Fruit fly (Drosophila melanogaster) whole organism, prepupa: ENCODE data around the gene pins.

Experiments
- Blimp-1 ChIP-seq: fragments of 200-800 bp; sonication (Bioruptor generic); optimal IDR thresholded peaks from 3 replicates; lab custom pipeline; 2017; ENCODE audit warnings: missing biosample characterization, missing genetic modification characterization, mild to moderate bottlenecking, moderate library complexity, missing genetic modification reagents
- CG10631 ChIP-seq: fragments of 200-800 bp; sonication (Bioruptor generic); optimal IDR thresholded peaks from 2 replicates; lab custom pipeline; 2016; ENCODE audit warnings: missing biosample characterization, missing genetic modification characterization
- CG11294 ChIP-seq: fragments of 200-800 bp; sonication (Bioruptor generic); IDR thresholded peaks from 2 replicates; pipeline ENCODE4 v1.3.6; 2022; ENCODE audit warnings: missing biosample characterization, missing genetic modification characterization
- CG11762 ChIP-seq: fragments of 200-800 bp; sonication (Bioruptor generic); optimal IDR thresholded peaks from 3 replicates; lab custom pipeline; 2016; ENCODE audit warnings: missing biosample characterization, missing genetic modification characterization; ENCODE audit not compliant: insufficient read depth
- CG11902 ChIP-seq: fragments of 200-800 bp; sonication (Bioruptor generic); optimal IDR thresholded peaks from 3 replicates; lab custom pipeline; 2016; ENCODE audit warnings: missing biosample characterization, missing genetic modification characterization
- CG15336 ChIP-seq: fragments of 200-800 bp; sonication (Bioruptor generic); IDR thresholded peaks from 2 replicates; pipeline ENCODE4 v1.3.6; 2022; ENCODE audit warnings: missing biosample characterization, missing genetic modification characterization
- CG1621 ChIP-seq: fragments of 200-800 bp; sonication (Bioruptor generic); optimal IDR thresholded peaks from 3 replicates; lab custom pipeline; 2018; ENCODE audit warnings: missing biosample characterization, mild to moderate bottlenecking, missing genetic modification characterization
- CG16779 ChIP-seq: fragments of 200-800 bp; sonication (Bioruptor generic); optimal IDR thresholded peaks from 3 replicates; lab custom pipeline; 2017; ENCODE audit warnings: missing biosample characterization, mild to moderate bottlenecking, missing genetic modification characterization
- CG3032 ChIP-seq: fragments of 200-800 bp; optimal IDR thresholded peaks from 2 replicates; lab custom pipeline; 2019; ENCODE audit warnings: missing biosample characterization, mild to moderate bottlenecking, missing genetic modification characterization, moderate library complexity
- CG31627 ChIP-seq: fragments of 200-800 bp; sonication (Bioruptor generic); optimal IDR thresholded peaks from 3 replicates; lab custom pipeline; 2016; ENCODE audit warnings: missing biosample characterization, missing genetic modification characterization
- CG34406 ChIP-seq: fragments of 200-800 bp; sonication (Bioruptor generic); optimal IDR thresholded peaks from 3 replicates; lab custom pipeline; 2016; ENCODE audit warnings: missing biosample characterization, missing genetic modification characterization
- CG3919 ChIP-seq: fragments of 200-800 bp; sonication (Bioruptor generic); optimal IDR thresholded peaks from 3 replicates; lab custom pipeline; 2016; ENCODE audit warnings: missing biosample characterization, missing genetic modification characterization
- CG4318 ChIP-seq: fragments of 200-800 bp; sonication (Bioruptor generic); optimal IDR thresholded peaks from 3 replicates; lab custom pipeline; 2017; ENCODE audit warnings: missing biosample characterization, mild to moderate bottlenecking, missing genetic modification characterization
- CG6163 ChIP-seq: fragments of 200-800 bp; sonication (Bioruptor generic); IDR thresholded peaks from 3 replicates; pipeline ENCODE4 v1.3.6; 2022; ENCODE audit warnings: missing biosample characterization, missing genetic modification characterization
- CG6276 ChIP-seq: fragments of 200-800 bp; sonication (Bioruptor generic); optimal IDR thresholded peaks from 2 replicates; lab custom pipeline; 2017; ENCODE audit warnings: missing biosample characterization, mild to moderate bottlenecking, missing genetic modification characterization
- CG6792 ChIP-seq: fragments of 200-800 bp; sonication (Bioruptor generic); optimal IDR thresholded peaks from 3 replicates; lab custom pipeline; 2016; ENCODE audit warnings: missing biosample characterization, missing genetic modification characterization
- CG6808 ChIP-seq: fragments of 200-800 bp; sonication (Bioruptor generic); optimal IDR thresholded peaks from 3 replicates; lab custom pipeline; 2017; ENCODE audit warnings: missing biosample characterization, missing genetic modification characterization, mild to moderate bottlenecking, moderate library complexity, missing genetic modification reagents
- CG7368 ChIP-seq: fragments of 200-800 bp; sonication (Bioruptor generic); optimal IDR thresholded peaks from 3 replicates; lab custom pipeline; 2016; ENCODE audit warnings: missing biosample characterization, missing genetic modification characterization
- CG8119 ChIP-seq: fragments of 200-800 bp; sonication (Bioruptor generic); IDR thresholded peaks from 3 replicates; pipeline ENCODE4 v1.3.6; 2022; ENCODE audit warnings: missing biosample characterization, missing genetic modification characterization
- CG8319 ChIP-seq: fragments of 200-800 bp; sonication (Bioruptor generic); optimal IDR thresholded peaks from 3 replicates; lab custom pipeline; 2016; ENCODE audit warnings: missing biosample characterization, missing genetic modification characterization
- CG8632 ChIP-seq: fragments of 200-800 bp; sonication (Bioruptor generic); optimal IDR thresholded peaks from 3 replicates; lab custom pipeline; 2016; ENCODE audit warnings: missing biosample characterization, missing genetic modification characterization
- CG9139 ChIP-seq: fragments of 200-800 bp; sonication (Bioruptor generic); optimal IDR thresholded peaks from 3 replicates; lab custom pipeline; 2017; ENCODE audit warnings: missing biosample characterization, mild to moderate bottlenecking, missing genetic modification characterization
- Eip75B ChIP-seq: fragments of 200-800 bp; sonication (Bioruptor generic); optimal IDR thresholded peaks from 3 replicates; lab custom pipeline; 2016; ENCODE audit warnings: missing biosample characterization, missing genetic modification characterization
- Eip78C ChIP-seq: fragments of 200-800 bp; sonication (Bioruptor generic); peaks from one replicate; lab custom pipeline; 2016; ENCODE audit warnings: missing biosample characterization, missing genetic modification characterization
- Ets21C ChIP-seq: fragments of 200-800 bp; sonication (Bioruptor generic); optimal IDR thresholded peaks from 3 replicates; lab custom pipeline; 2016; ENCODE audit warnings: missing biosample characterization, missing genetic modification characterization
- Ets96B ChIP-seq: fragments of 200-800 bp; optimal IDR thresholded peaks from 2 replicates; lab custom pipeline; 2019; ENCODE audit warnings: missing biosample characterization, mild to moderate bottlenecking, missing genetic modification characterization, moderate library complexity
- Gug ChIP-seq: fragments of 200-800 bp; sonication (Bioruptor generic); IDR thresholded peaks from 2 replicates; pipeline ENCODE4 v1.3.6; 2022; ENCODE audit warnings: missing biosample characterization, missing genetic modification characterization
- Hr39 ChIP-seq: fragments of 200-800 bp; sonication (Bioruptor generic); optimal IDR thresholded peaks from 2 replicates; lab custom pipeline; 2016; ENCODE audit warnings: missing biosample characterization, missing genetic modification characterization
- Hr4 ChIP-seq: fragments of 200-800 bp; sonication (Bioruptor generic); optimal IDR thresholded peaks from 3 replicates; lab custom pipeline; 2016; ENCODE audit warnings: missing biosample characterization, missing genetic modification characterization
- Lpt ChIP-seq: fragments of 200-800 bp; sonication (Bioruptor generic); optimal IDR thresholded peaks from 3 replicates; lab custom pipeline; 2016; ENCODE audit warnings: missing biosample characterization, missing genetic modification characterization
- Met ChIP-seq: fragments of 200-800 bp; sonication (Bioruptor generic); optimal IDR thresholded peaks from 3 replicates; lab custom pipeline; 2016; ENCODE audit warnings: missing biosample characterization, missing genetic modification characterization
- OdsH ChIP-seq: fragments of 200-800 bp; sonication (Bioruptor generic); optimal IDR thresholded peaks from 3 replicates; lab custom pipeline; 2016; ENCODE audit warnings: missing biosample characterization, missing genetic modification characterization
- Smox ChIP-seq: fragments of 200-800 bp; sonication (Bioruptor generic); optimal IDR thresholded peaks from 3 replicates; lab custom pipeline; 2016; ENCODE audit warnings: missing biosample characterization, missing genetic modification characterization
- Sox14 ChIP-seq: fragments of 200-800 bp; sonication (Bioruptor generic); optimal IDR thresholded peaks from 3 replicates; lab custom pipeline; 2016; ENCODE audit warnings: missing biosample characterization, missing genetic modification characterization
- Sox15 ChIP-seq: fragments of 200-800 bp; sonication (Bioruptor generic); optimal IDR thresholded peaks from 3 replicates; lab custom pipeline; 2016; ENCODE audit warnings: missing biosample characterization, missing genetic modification characterization
- achi ChIP-seq: fragments of 200-800 bp; sonication (Bioruptor generic); optimal IDR thresholded peaks from 3 replicates; lab custom pipeline; 2016; ENCODE audit warnings: missing biosample characterization, missing genetic modification characterization
- acj6 ChIP-seq: fragments of 200-800 bp; sonication (Bioruptor generic); optimal IDR thresholded peaks from 3 replicates; lab custom pipeline; 2016; ENCODE audit warnings: missing biosample characterization, missing genetic modification characterization
- cyc ChIP-seq: fragments of 200-800 bp; sonication (Bioruptor generic); optimal IDR thresholded peaks from 3 replicates; lab custom pipeline; 2016; ENCODE audit warnings: missing biosample characterization, missing genetic modification characterization
- dac ChIP-seq: fragments of 200-800 bp; sonication (Bioruptor generic); optimal IDR thresholded peaks from 2 replicates; lab custom pipeline; 2017; ENCODE audit warnings: missing biosample characterization, mild to moderate bottlenecking, missing genetic modification characterization
- eg ChIP-seq: fragments of 200-800 bp; sonication (Bioruptor generic); IDR thresholded peaks from 3 replicates; pipeline ENCODE4 v1.3.6; 2022; ENCODE audit warnings: missing biosample characterization, missing genetic modification characterization
- fd59A ChIP-seq: fragments of 200-800 bp; sonication (Bioruptor generic); optimal IDR thresholded peaks from 2 replicates; lab custom pipeline; 2017; ENCODE audit warnings: missing biosample characterization, mild to moderate bottlenecking, missing genetic modification characterization, missing genetic modification reagents
- fd85E ChIP-seq: fragments of 200-800 bp; sonication (Bioruptor generic); optimal IDR thresholded peaks from 3 replicates; lab custom pipeline; 2016; ENCODE audit warnings: missing biosample characterization, missing genetic modification characterization
- fkh ChIP-seq: fragments of 200-800 bp; sonication (Bioruptor generic); optimal IDR thresholded peaks from 3 replicates; lab custom pipeline; 2017; ENCODE audit warnings: missing biosample characterization, mild to moderate bottlenecking, missing genetic modification characterization, moderate library complexity
- lz ChIP-seq: fragments of 200-800 bp; sonication (Bioruptor generic); optimal IDR thresholded peaks from 3 replicates; lab custom pipeline; 2016; ENCODE audit warnings: missing biosample characterization, missing genetic modification characterization
- net ChIP-seq: fragments of 200-800 bp; sonication (Bioruptor generic); optimal IDR thresholded peaks from 3 replicates; lab custom pipeline; 2016; ENCODE audit warnings: missing biosample characterization, missing genetic modification characterization
- salr ChIP-seq, 2 experiments: fragments of 200-800 bp; sonication (Bioruptor generic); optimal IDR thresholded peaks; 3 replicates each; lab custom pipeline; 2016 to 2018; ENCODE audit warnings: missing biosample characterization in 2 of 2, missing genetic modification characterization in 2 of 2, mild to moderate bottlenecking in 1 of 2
- ss ChIP-seq, 2 experiments: fragments of 200-800 bp; sonication (Bioruptor generic); optimal IDR thresholded peaks; 2 replicates in 1 of 2; 3 replicates in 1 of 2; lab custom pipeline; 2017 to 2018; ENCODE audit warnings: mild to moderate bottlenecking in 2 of 2, missing biosample characterization in 2 of 2, missing genetic modification characterization in 2 of 2, moderate library complexity in 1 of 2
- svp ChIP-seq: fragments of 200-800 bp; sonication (Bioruptor generic); peaks from one replicate; lab custom pipeline; 2016; ENCODE audit warnings: missing biosample characterization, missing genetic modification characterization
- vri ChIP-seq: fragments of 200-800 bp; sonication (Bioruptor generic); optimal IDR thresholded peaks from 3 replicates; lab custom pipeline; 2016; ENCODE audit warnings: missing biosample characterization, mild to moderate bottlenecking, missing genetic modification characterization

Gene pins

dm6 chr3R:27553921-27554320, 28.7 kb upstream of the pins start (continued):
- TF ChIP-seq CG6808 (GFP tag; lab: Kevin White, UChicago) (peak; percentile 57), Eip78C (GFP tag; lab: Kevin White, UChicago) (peak; percentile 97), CG8119 (GFP tag; lab: Robert Waterston, UW) (peak; percentile 90), lz (GFP tag; lab: Kevin White, UChicago) (peak; percentile 86), CG16779 (tag; lab: Kevin White, UChicago) (peak; percentile 28), Hr4 (GFP tag; lab: Kevin White, UChicago) (peak; percentile 89), CG31627 (GFP tag; lab: Kevin White, UChicago) (peak; percentile 86), CG15336 (GFP tag; lab: Robert Waterston, UW) (peak; percentile 93)

DNA sequence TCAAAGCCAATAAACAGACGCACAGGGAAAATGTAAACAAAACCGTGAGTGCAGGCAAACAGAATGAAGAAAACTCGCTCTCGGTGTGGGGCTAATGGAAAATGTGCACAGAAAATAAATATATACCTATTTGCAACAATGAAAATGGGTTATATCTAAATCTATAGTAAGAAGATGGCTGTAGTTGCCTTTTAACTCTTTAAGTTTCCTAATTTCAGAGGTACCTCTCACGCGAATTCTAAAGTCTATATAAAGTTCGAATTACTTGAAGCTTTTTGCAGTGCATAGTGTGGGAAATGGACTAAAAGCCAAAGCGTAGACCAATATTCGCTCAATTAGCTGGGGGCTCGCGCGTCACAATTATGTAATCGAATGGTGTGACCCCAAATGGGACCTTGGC, 27.7 kb upstream of the pins start:
- TF ChIP-seq dac (GFP tag; lab: Kevin White, UChicago): peak; percentile 81
- peak; percentile 49 for TF ChIP-seq Eip75B (GFP tag; lab: Kevin White, UChicago)
- peak; percentile 36 for TF ChIP-seq CG8319 (GFP tag; lab: Kevin White, UChicago)
- no peak for TF ChIP-seq cyc
- TF ChIP-seq Lpt (GFP tag; lab: Kevin White, UChicago): peak; percentile 85
- peak; percentile 27 for TF ChIP-seq Hr39 (GFP tag; lab: Kevin White, UChicago)
- peak; percentile 33 for TF ChIP-seq CG34406 (GFP tag; lab: Kevin White, UChicago)
- TF ChIP-seq Smox (GFP tag; lab: Kevin White, UChicago): no peak
- TF ChIP-seq acj6 (GFP tag; lab: Kevin White, UChicago): peak; percentile 71
- TF ChIP-seq fd59A (GFP tag; lab: Kevin White, UChicago): peak; percentile 20
- peak; percentile 88 for TF ChIP-seq Eip78C (GFP tag; lab: Kevin White, UChicago)
- peak; percentile 14 for TF ChIP-seq Sox15 (GFP tag; lab: Kevin White, UChicago)
- TF ChIP-seq CG31627 (GFP tag; lab: Kevin White, UChicago): peak; percentile 12
- peak; percentile 84 for TF ChIP-seq CG6163
- TF ChIP-seq vri (GFP tag; lab: Kevin White, UChicago): no peak
- TF ChIP-seq CG7368 (GFP tag; lab: Kevin White, UChicago): peak; percentile 44
- peak; percentile 45 for TF ChIP-seq Ets96B (tag; lab: Kevin White, UChicago)
- peak; percentile 89 for TF ChIP-seq CG11294 (GFP tag; lab: Robert Waterston, UW)
- TF ChIP-seq achi (GFP tag; lab: Kevin White, UChicago): peak; percentile 77
- no peak for TF ChIP-seq CG11902 (GFP tag; lab: Kevin White, UChicago)
- TF ChIP-seq CG15336 (GFP tag; lab: Robert Waterston, UW): peak; percentile 94
- TF ChIP-seq salr (GFP tag; optimal IDR thresholded peaks at IDR 0.05; lab: Kevin White, UChicago): peak in 1 of 2 experiments; percentile 69
- TF ChIP-seq OdsH (GFP tag; lab: Kevin White, UChicago): peak; percentile 76
- no peak for TF ChIP-seq Blimp-1 (GFP tag; lab: Kevin White, UChicago)
- TF ChIP-seq CG3919 (GFP tag; lab: Kevin White, UChicago): peak; percentile 77
- peak; percentile 32 for TF ChIP-seq CG16779 (tag; lab: Kevin White, UChicago)
- peak; percentile 93 for TF ChIP-seq eg (GFP tag; lab: Robert Waterston, UW)
- peak; percentile 39 for TF ChIP-seq CG6792 (GFP tag; lab: Kevin White, UChicago)
- TF ChIP-seq CG6808 (GFP tag; lab: Kevin White, UChicago): no peak
- peak; percentile 88 for TF ChIP-seq Gug (GFP tag; lab: Robert Waterston, UW)
- TF ChIP-seq fkh (GFP tag; lab: Kevin White, UChicago): peak; percentile 57
- peak; percentile 13 for TF ChIP-seq CG1621 (tag; lab: Kevin White, UChicago)
- TF ChIP-seq CG8119 (GFP tag; lab: Robert Waterston, UW): peak; percentile 92
- TF ChIP-seq Ets21C: no peak
- no peak for TF ChIP-seq CG9139 (GFP tag; lab: Kevin White, UChicago)
- no peak for TF ChIP-seq svp
- TF ChIP-seq CG4318 (GFP tag; lab: Kevin White, UChicago): peak; percentile 83
- peak; percentile 2 for TF ChIP-seq lz (GFP tag; lab: Kevin White, UChicago)
- TF ChIP-seq ss (GFP tag; optimal IDR thresholded peaks at IDR 0.05; lab: Kevin White, UChicago): no peak
- TF ChIP-seq CG10631: peak; percentile 73
- no peak for TF ChIP-seq fd85E
- peak; percentile 91 for TF ChIP-seq Hr4 (GFP tag; lab: Kevin White, UChicago)
- TF ChIP-seq CG11762: peak; percentile 56
- peak; percentile 37 for TF ChIP-seq CG8632
- TF ChIP-seq net (GFP tag; lab: Kevin White, UChicago): peak; percentile 80
- TF ChIP-seq CG6276: peak; percentile 90
- TF ChIP-seq Sox14: peak; percentile 71
- peak; percentile 33 for TF ChIP-seq CG3032 (tag; lab: Kevin White, UChicago)
- peak; percentile 46 for TF ChIP-seq Met (GFP tag; lab: Kevin White, UChicago)
